Fruit fly (Drosophila melanogaster): ENCODE measurements around the gene Pfdn6.

Gene Pfdn6

DNA sequence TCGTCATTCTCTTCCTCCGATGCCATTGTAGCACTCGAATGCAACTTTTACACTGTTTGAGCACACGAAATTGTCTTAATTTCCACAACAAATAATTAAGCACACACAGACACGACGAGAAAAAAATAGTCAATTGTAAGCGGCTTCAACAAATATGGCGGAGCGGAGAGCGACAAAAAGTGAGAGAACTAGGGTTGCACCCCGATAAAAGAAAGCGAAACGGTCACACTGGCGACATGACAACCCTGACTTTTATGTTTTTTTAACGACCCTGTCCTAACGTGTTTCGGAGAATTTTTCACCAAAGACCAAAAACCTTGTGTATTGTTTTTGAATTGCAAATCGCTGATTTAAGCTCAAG, 13.4 kb upstream of the Pfdn6 start, which contains the start of the genes Mi-2 and Prp3 (continued):
- peak; percentile 34 for TF ChIP-seq CG12391 (tag; optimal IDR thresholded peaks at IDR 0.05)
- peak; percentile 68 for TF ChIP-seq Sry-δ (GFP tag; optimal IDR thresholded peaks at IDR 0.05)
- TF ChIP-seq CG9437 (GFP tag; optimal IDR thresholded peaks at IDR 0.05), result no peak
- no peak for TF ChIP-seq ro (GFP tag; IDR thresholded peaks at IDR 0.05)
- no peak for TF ChIP-seq dimm (GFP tag; IDR thresholded peaks at IDR 0.05)
- no peak for TF ChIP-seq CG17385 (GFP tag; optimal IDR thresholded peaks at IDR 0.05)
- TF ChIP-seq CG32532 (GFP tag; IDR thresholded peaks at IDR 0.05), result no peak
- no peak for TF ChIP-seq Dad (GFP tag; optimal IDR thresholded peaks at IDR 0.05)
- TF ChIP-seq CG7963 (GFP tag; IDR thresholded peaks at IDR 0.05; ENCODE audit: partially characterized antibody), result no peak
- peak; percentile 69 for TF ChIP-seq HmgZ (tag; optimal IDR thresholded peaks at IDR 0.05)
- no peak for TF ChIP-seq Hey (tag; optimal IDR thresholded peaks at IDR 0.05)
- no peak for TF ChIP-seq sqz (GFP tag; optimal IDR thresholded peaks at IDR 0.05)
- no peak for TF ChIP-seq hb (GFP tag; IDR thresholded peaks at IDR 0.05; ENCODE audit: partially characterized antibody)
- no peak for TF ChIP-seq CG12942 (GFP tag; optimal IDR thresholded peaks at IDR 0.05)
- no peak for TF ChIP-seq yki (optimal IDR thresholded peaks at IDR 0.05)
- TF ChIP-seq Lpt (GFP tag; optimal IDR thresholded peaks at IDR 0.05), result no peak
- TF ChIP-seq peb (GFP tag; IDR thresholded peaks at IDR 0.05), result no peak
- TF ChIP-seq CG12744 (GFP tag; optimal IDR thresholded peaks at IDR 0.05), result no peak
- no peak for TF ChIP-seq CG2120 (GFP tag; optimal IDR thresholded peaks at IDR 0.05)
- TF ChIP-seq gcm2 (GFP tag; optimal IDR thresholded peaks at IDR 0.05), result no peak
- TF ChIP-seq CG4424 (GFP tag; optimal IDR thresholded peaks at IDR 0.05), result no peak
- no peak for TF ChIP-seq CG18476 (GFP tag; optimal IDR thresholded peaks at IDR 0.05)
- no peak for TF ChIP-seq tx (GFP tag; optimal IDR thresholded peaks at IDR 0.05)
- TF ChIP-seq Dbx (GFP tag; IDR thresholded peaks at IDR 0.05), result no peak
- no peak for TF ChIP-seq CG11398 (GFP tag; optimal IDR thresholded peaks at IDR 0.05)
- TF ChIP-seq BEAF-32 (GFP tag; optimal IDR thresholded peaks at IDR 0.05), result peak; percentile 46
- TF ChIP-seq odd (GFP tag; optimal IDR thresholded peaks at IDR 0.05), result no peak
- TF ChIP-seq so (GFP tag; IDR thresholded peaks at IDR 0.05), result no peak
- TF ChIP-seq CG14965 (GFP tag; optimal IDR thresholded peaks at IDR 0.05; ENCODE audit: borderline replicate concordance), result no peak
- TF ChIP-seq ems (GFP tag; optimal IDR thresholded peaks at IDR 0.05), result no peak
- TF ChIP-seq CG3838 (GFP tag; optimal IDR thresholded peaks at IDR 0.05), result no peak
- no peak for TF ChIP-seq disco-r (GFP tag; optimal IDR thresholded peaks at IDR 0.05)
- TF ChIP-seq jumu (GFP tag; optimal IDR thresholded peaks at IDR 0.05), result peak; percentile 27
- no peak for TF ChIP-seq sim (GFP tag; IDR thresholded peaks at IDR 0.05)
- TF ChIP-seq CG2116 (GFP tag; optimal IDR thresholded peaks at IDR 0.05), result peak; percentile 99
- peak; percentile 60 for TF ChIP-seq CG32772 (GFP tag; IDR thresholded peaks at IDR 0.05)
- no peak for TF ChIP-seq seq (GFP tag; IDR thresholded peaks at IDR 0.05)
- no peak for TF ChIP-seq CG17612 (GFP tag; IDR thresholded peaks at IDR 0.05)
- TF ChIP-seq CG15011 (GFP tag; optimal IDR thresholded peaks at IDR 0.05), result no peak
- no peak for TF ChIP-seq CG11504 (tag; optimal IDR thresholded peaks at IDR 0.05)
- peak in 1 of 2 experiments; percentile 80 for TF ChIP-seq Trl (optimal IDR thresholded peaks at IDR 0.05)
- peak; percentile 74 for TF ChIP-seq Trl (GFP tag; optimal IDR thresholded peaks at IDR 0.05)
- TF ChIP-seq Myb (GFP tag; optimal IDR thresholded peaks at IDR 0.05), result peak; percentile 84
- no peak for TF ChIP-seq Adf1 (GFP tag; IDR thresholded peaks at IDR 0.05)
- TF ChIP-seq Fer2 (tag; optimal IDR thresholded peaks at IDR 0.05), result no peak
- no peak for TF ChIP-seq HLH4C (GFP tag; IDR thresholded peaks at IDR 0.05; ENCODE audit: partially characterized antibody)
- peak; percentile 21 for TF ChIP-seq gro (GFP tag; optimal IDR thresholded peaks at IDR 0.05)
- no peak for TF ChIP-seq pnt (GFP tag; optimal IDR thresholded peaks at IDR 0.05)
- no peak for TF ChIP-seq CG11560 (tag; IDR thresholded peaks at IDR 0.05)
- no peak for TF ChIP-seq Atf3 (GFP tag; optimal IDR thresholded peaks at IDR 0.05)
- TF ChIP-seq Opbp (GFP tag; IDR thresholded peaks at IDR 0.05; ENCODE audit: partially characterized antibody), result 0 out of 3 replicates have a peak, but pooled peaks have one; percentile 49
- TF ChIP-seq Atf-2 (GFP tag; optimal IDR thresholded peaks at IDR 0.05), result no peak
- TF ChIP-seq CG1603 (tag; optimal IDR thresholded peaks at IDR 0.05), result peak; percentile 51
- peak; percentile 99 for TF ChIP-seq phol (tag; optimal IDR thresholded peaks at IDR 0.05)

Data from whole organism, embryonic.